Worm (Caenorhabditis elegans): ENCODE measurements around the gene T22F7.3.

DNA sequence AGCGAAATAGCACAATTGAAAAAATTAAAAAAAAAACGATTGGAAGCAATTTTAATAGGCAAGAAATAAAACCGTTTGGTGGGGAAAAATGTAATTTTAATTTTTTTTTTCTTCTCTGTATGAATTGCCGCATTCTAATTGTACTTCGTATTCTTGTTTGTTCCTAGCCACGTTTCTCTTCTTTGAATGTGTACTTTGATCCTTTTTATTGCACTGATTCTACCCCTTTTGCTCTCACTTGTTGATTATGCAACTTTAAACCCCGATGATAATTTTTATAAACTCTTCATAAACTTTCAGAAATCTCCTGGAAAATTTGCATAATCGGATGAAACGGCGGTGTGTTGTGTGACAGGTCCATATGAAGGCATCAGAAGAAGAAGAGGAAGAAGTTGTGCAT lies 17.9 kb upstream of the T22F7.3 start, which contains the start of gene T22F7.1:
- TF ChIP-seq ceh-30 (tag; optimal IDR thresholded peaks at IDR 0.05) = no peak
- TF ChIP-seq ceh-6 (GFP tag; optimal IDR thresholded peaks at IDR 0.05) = no peak
- no peak for TF ChIP-seq elt-4 (tag; optimal IDR thresholded peaks at IDR 0.05)
- TF ChIP-seq elt-2 (tag; optimal IDR thresholded peaks at IDR 0.05) = no peak
- TF ChIP-seq pqm-1 (tag; optimal IDR thresholded peaks at IDR 0.05) = no peak
- TF ChIP-seq ref-2 (tag; optimal IDR thresholded peaks at IDR 0.05) = no peak
- no peak for TF ChIP-seq hlh-6 (tag; optimal IDR thresholded peaks at IDR 0.05)
- TF ChIP-seq nhr-11 (tag; optimal IDR thresholded peaks at IDR 0.05) = no peak
- TF ChIP-seq pha-2 (tag; optimal IDR thresholded peaks at IDR 0.05) = no peak
- TF ChIP-seq fkh-6 (tag; optimal IDR thresholded peaks at IDR 0.05) = no peak

Measured in whole organism, late embryonic.